Worm (Caenorhabditis elegans): ENCODE data around the gene glr-7.

The glr-7 gene

ce11 chrX:2443304-2443703, 23.6 kb upstream of the glr-7 start, which contains the start of gene T07D1.3:
T07D1.3 (minus strand) TSS chrX:2443404.
- TF ChIP-seq mep-1 (tag; optimal IDR thresholded peaks at IDR 0.05) (no peak), mls-2 (tag; optimal IDR thresholded peaks at IDR 0.05) (no peak), nhr-28 (tag; optimal IDR thresholded peaks at IDR 0.05) (no peak)

ce11 chrX:2441163-2441562, 21.5 kb upstream of the glr-7 start:
- no peak for TF ChIP-seq pha-4 (tag; optimal IDR thresholded peaks at IDR 0.05)
- no peak for TF ChIP-seq mep-1 (tag; optimal IDR thresholded peaks at IDR 0.05)
- no peak for TF ChIP-seq blmp-1 (tag; optimal IDR thresholded peaks at IDR 0.05)
- TF ChIP-seq unc-39 (tag; optimal IDR thresholded peaks at IDR 0.05): no peak
- TF ChIP-seq sem-2 (GFP tag; optimal IDR thresholded peaks at IDR 0.05): no peak
- no peak for TF ChIP-seq unc-62 (GFP tag; optimal IDR thresholded peaks at IDR 0.05)
- no peak for TF ChIP-seq mls-2 (tag; optimal IDR thresholded peaks at IDR 0.05)
- TF ChIP-seq lin-32 (GFP tag; optimal IDR thresholded peaks at IDR 0.05): no peak

- no peak for TF ChIP-seq drap-1 (GFP tag; optimal IDR thresholded peaks at IDR 0.05)
- no peak for TF ChIP-seq flh-1 (GFP tag; optimal IDR thresholded peaks at IDR 0.05)
- no peak for TF ChIP-seq ceh-43 (GFP tag; optimal IDR thresholded peaks at IDR 0.05)
- TF ChIP-seq nhr-76 (tag; optimal IDR thresholded peaks at IDR 0.05): no peak
- TF ChIP-seq mep-1 (tag; optimal IDR thresholded peaks at IDR 0.05): no peak
- TF ChIP-seq unc-39 (tag; optimal IDR thresholded peaks at IDR 0.05): no peak
- TF ChIP-seq snpc-4 (tag; optimal IDR thresholded peaks at IDR 0.05): no peak
- no peak for TF ChIP-seq mab-5 (tag; optimal IDR thresholded peaks at IDR 0.05)
- TF ChIP-seq elt-3 (tag; optimal IDR thresholded peaks at IDR 0.05): no peak
- no peak for TF ChIP-seq tbx-8 (GFP tag; optimal IDR thresholded peaks at IDR 0.05)
Observed at ce11 chrX:2439728-2440127, 20.1 kb upstream of the glr-7 start.

ce11 chrX:2439309-2439708, 19.6 kb upstream of the glr-7 start:
- TF ChIP-seq blmp-1 (tag; optimal IDR thresholded peaks at IDR 0.05): no peak
- no peak for TF ChIP-seq ham-2 (GFP tag; optimal IDR thresholded peaks at IDR 0.05)
- no peak for TF ChIP-seq elt-1 (tag; optimal IDR thresholded peaks at IDR 0.05; ENCODE audit: borderline replicate concordance, insufficient read depth)
- TF ChIP-seq mls-2 (tag; optimal IDR thresholded peaks at IDR 0.05): no peak
- no peak for TF ChIP-seq nhr-28 (tag; optimal IDR thresholded peaks at IDR 0.05)
- TF ChIP-seq nhr-12 (tag; optimal IDR thresholded peaks at IDR 0.05): no peak
- no peak for TF ChIP-seq bed-3 (GFP tag; optimal IDR thresholded peaks at IDR 0.05)
- no peak for TF ChIP-seq nhr-2 (tag; optimal IDR thresholded peaks at IDR 0.05)
- TF ChIP-seq ztf-11 (tag; optimal IDR thresholded peaks at IDR 0.05): no peak
- TF ChIP-seq ces-1 (GFP tag; optimal IDR thresholded peaks at IDR 0.05): no peak
- no peak for TF ChIP-seq cnd-1 (tag; optimal IDR thresholded peaks at IDR 0.05)
- no peak for TF ChIP-seq ceh-83 (GFP tag; optimal IDR thresholded peaks at IDR 0.05)
- TF ChIP-seq tbx-8 (GFP tag; optimal IDR thresholded peaks at IDR 0.05): no peak
- no peak for TF ChIP-seq lin-32 (GFP tag; optimal IDR thresholded peaks at IDR 0.05)
- TF ChIP-seq zip-8 (tag; optimal IDR thresholded peaks at IDR 0.05): no peak
- TF ChIP-seq mep-1 (tag; optimal IDR thresholded peaks at IDR 0.05): no peak
- no peak for TF ChIP-seq nhr-76 (tag; optimal IDR thresholded peaks at IDR 0.05)
- no peak for TF ChIP-seq drap-1 (GFP tag; optimal IDR thresholded peaks at IDR 0.05)
- TF ChIP-seq unc-120 (tag; optimal IDR thresholded peaks at IDR 0.05; ENCODE audit: poor library complexity, severe bottlenecking): no peak
- TF ChIP-seq ceh-39 (tag; optimal IDR thresholded peaks at IDR 0.05): no peak

ce11 chrX:2438857-2439256, 19.2 kb upstream of the glr-7 start, which contains the start of gene gid-2:
gid-2 (minus strand) TSS chrX:2438957.
- TF ChIP-seq M03D4.4 (tag; optimal IDR thresholded peaks at IDR 0.05) (no peak), blmp-1 (tag; optimal IDR thresholded peaks at IDR 0.05) (no peak), lsy-2 (tag; optimal IDR thresholded peaks at IDR 0.05) (no peak), ztf-11 (tag; optimal IDR thresholded peaks at IDR 0.05) (no peak), unc-62 (GFP tag; optimal IDR thresholded peaks at IDR 0.05) (no peak), unc-120 (tag; optimal IDR thresholded peaks at IDR 0.05; ENCODE audit: poor library complexity, severe bottlenecking) (no peak), ceh-83 (GFP tag; optimal IDR thresholded peaks at IDR 0.05) (no peak), elt-1 (tag; optimal IDR thresholded peaks at IDR 0.05; ENCODE audit: borderline replicate concordance, insufficient read depth) (no peak), lin-32 (GFP tag; optimal IDR thresholded peaks at IDR 0.05) (no peak), nhr-76 (tag; optimal IDR thresholded peaks at IDR 0.05) (no peak), nhr-12 (tag; optimal IDR thresholded peaks at IDR 0.05) (no peak), lin-13 (tag; optimal IDR thresholded peaks at IDR 0.05) (no peak), snpc-4 (tag; optimal IDR thresholded peaks at IDR 0.05) (no peak), mab-5 (tag; optimal IDR thresholded peaks at IDR 0.05) (no peak), ceh-43 (GFP tag; optimal IDR thresholded peaks at IDR 0.05) (no peak)
